Fruit fly (Drosophila melanogaster) whole organism, embryonic: ENCODE measurements around the gene Surf1.

Source experiments
- Blimp-1 ChIP-seq: fragments of 200-800 bp; sonication (Bioruptor generic); optimal IDR thresholded peaks from 3 replicates; lab custom pipeline; 2018; ENCODE audit warnings: missing biosample characterization, missing genetic modification characterization, mild to moderate bottlenecking, moderate library complexity, missing genetic modification reagents
- CG11398 ChIP-seq: fragments of 200-800 bp; sonication (Bioruptor generic); optimal IDR thresholded peaks from 2 replicates; lab custom pipeline; 2016; ENCODE audit warnings: missing biosample characterization, missing genetic modification characterization
- CG11456 ChIP-seq: fragments of 200-800 bp; sonication (Bioruptor generic); IDR thresholded peaks from 3 replicates; pipeline ENCODE4 v1.3.6; 2022; ENCODE audit warnings: missing biosample characterization, missing genetic modification characterization
- CG11560 ChIP-seq: fragments of 200-800 bp; sonication (Bioruptor generic); IDR thresholded peaks from 3 replicates; pipeline ENCODE4 v1.3.6; 2022; ENCODE audit warnings: missing biosample characterization, missing genetic modification characterization
- CG13296 ChIP-seq: fragments of 200-800 bp; sonication (Bioruptor generic); optimal IDR thresholded peaks from 3 replicates; lab custom pipeline; 2018; ENCODE audit warnings: missing biosample characterization, mild to moderate bottlenecking, missing genetic modification characterization
- CG14050 ChIP-seq: fragments of 200-800 bp; sonication (Bioruptor generic); IDR thresholded peaks from 3 replicates; pipeline ENCODE4 v1.3.6; 2022; ENCODE audit warnings: missing biosample characterization, missing genetic modification characterization
- CG16779 ChIP-seq: fragments of 200-800 bp; sonication (Bioruptor generic); IDR thresholded peaks from 2 replicates; pipeline ENCODE4 v1.3.6; 2022; ENCODE audit warnings: missing biosample characterization, missing genetic modification characterization
- CG17359 ChIP-seq: fragments of 200-800 bp; sonication (Bioruptor generic); optimal IDR thresholded peaks from 3 replicates; lab custom pipeline; 2018; ENCODE audit warnings: missing biosample characterization, mild to moderate bottlenecking, missing genetic modification characterization, moderate library complexity
- CG17361 ChIP-seq: fragments of 200-800 bp; sonication (Bioruptor generic); IDR thresholded peaks from 3 replicates; pipeline ENCODE4 v1.3.6; 2022; ENCODE audit warnings: missing biosample characterization, missing genetic modification characterization
- CG1792 ChIP-seq: fragments of 200-800 bp; sonication (Bioruptor generic); optimal IDR thresholded peaks from 2 replicates; lab custom pipeline; 2016; ENCODE audit warnings: missing biosample characterization, missing genetic modification characterization
- CG30431 ChIP-seq: fragments of 200-800 bp; sonication (Bioruptor generic); optimal IDR thresholded peaks from 2 replicates; lab custom pipeline; 2017; ENCODE audit warnings: missing biosample characterization, missing genetic modification characterization
- CG3281 ChIP-seq: fragments of 200-800 bp; sonication (Bioruptor generic); optimal IDR thresholded peaks from 3 replicates; lab custom pipeline; 2017; ENCODE audit warnings: missing biosample characterization, mild to moderate bottlenecking, missing genetic modification characterization
- CG33213 ChIP-seq: fragments of 200-800 bp; sonication (Bioruptor generic); optimal IDR thresholded peaks from 3 replicates; lab custom pipeline; 2016; ENCODE audit warnings: missing biosample characterization, missing genetic modification characterization
- CG34224 ChIP-seq: fragments of 200-800 bp; sonication (Bioruptor generic); IDR thresholded peaks from 3 replicates; pipeline ENCODE4 v1.3.6; 2022; ENCODE audit warnings: missing biosample characterization, missing genetic modification characterization; ENCODE audit not compliant: partially characterized antibody
- CG42726 ChIP-seq: fragments of 200-800 bp; sonication (Bioruptor generic); IDR thresholded peaks from 2 replicates; pipeline ENCODE4 v1.3.6; 2022; ENCODE audit warnings: missing biosample characterization, missing genetic modification characterization; ENCODE audit not compliant: partially characterized antibody
- CG43689 ChIP-seq: fragments of 200-800 bp; sonication (Bioruptor generic); IDR thresholded peaks from 2 replicates; pipeline ENCODE4 v1.3.6; 2022; ENCODE audit warnings: missing biosample characterization, missing genetic modification characterization
- CG4820 ChIP-seq: fragments of 200-800 bp; sonication (Bioruptor generic); optimal IDR thresholded peaks from 3 replicates; lab custom pipeline; 2016; ENCODE audit warnings: missing biosample characterization, missing genetic modification characterization
- CG6765 ChIP-seq: fragments of 200-800 bp; sonication (Bioruptor generic); optimal IDR thresholded peaks from 3 replicates; lab custom pipeline; 2017; ENCODE audit warnings: missing biosample characterization, mild to moderate bottlenecking, missing genetic modification characterization
- CG9727 ChIP-seq: fragments of 200-800 bp; sonication (Bioruptor generic); optimal IDR thresholded peaks from 3 replicates; lab custom pipeline; 2017; ENCODE audit warnings: missing biosample characterization, mild to moderate bottlenecking, missing genetic modification characterization
- Camta ChIP-seq: fragments of 200-800 bp; sonication (Bioruptor generic); optimal IDR thresholded peaks from 2 replicates; lab custom pipeline; 2016; ENCODE audit warnings: missing biosample characterization, missing genetic modification characterization
- Elba2 ChIP-seq: fragments of 200-800 bp; sonication (Bioruptor generic); optimal IDR thresholded peaks from 3 replicates; lab custom pipeline; 2016; ENCODE audit warnings: missing biosample characterization, missing genetic modification characterization
- Gsc ChIP-seq: fragments of 200-800 bp; sonication (Bioruptor generic); IDR thresholded peaks from 2 replicates; pipeline ENCODE4 v1.3.6; 2022; ENCODE audit warnings: missing biosample characterization, missing genetic modification characterization
- Kr ChIP-seq: fragments of 200-800 bp; sonication (Bioruptor generic); optimal IDR thresholded peaks from 2 replicates; lab custom pipeline; 2017; ENCODE audit warnings: missing biosample characterization, mild to moderate bottlenecking, missing genetic modification characterization
- Lpt ChIP-seq: fragments of >200 bp; optimal IDR thresholded peaks from 2 replicates; lab custom pipeline; 2018; ENCODE audit warnings: missing biosample characterization, missing genetic modification characterization
- MBD-R2 ChIP-seq: fragments of 200-800 bp; sonication (Bioruptor generic); IDR thresholded peaks from 2 replicates; pipeline ENCODE4 v1.3.6; 2022; ENCODE audit warnings: missing biosample characterization, missing genetic modification characterization
- Max ChIP-seq: fragments of 200-800 bp; sonication (Bioruptor generic); optimal IDR thresholded peaks from 2 replicates; lab custom pipeline; 2016; ENCODE audit warnings: missing biosample characterization, mild to moderate bottlenecking, missing genetic modification characterization
- Meics ChIP-seq: fragments of 200-800 bp; sonication (Bioruptor generic); optimal IDR thresholded peaks from 2 replicates; lab custom pipeline; 2017; ENCODE audit warnings: missing biosample characterization, mild to moderate bottlenecking, missing genetic modification characterization
- Mrtf ChIP-seq: fragments of 200-800 bp; sonication (Bioruptor generic); IDR thresholded peaks from 3 replicates; pipeline ENCODE4 v1.3.6; 2022; ENCODE audit warnings: missing biosample characterization, missing genetic modification characterization
- NFAT ChIP-seq: fragments of 200-800 bp; sonication (Bioruptor generic); IDR thresholded peaks from 2 replicates; pipeline ENCODE4 v1.3.6; 2022; ENCODE audit warnings: missing biosample characterization, missing genetic modification characterization
- NK7.1 ChIP-seq: fragments of 200-800 bp; sonication (Bioruptor generic); optimal IDR thresholded peaks from 3 replicates; lab custom pipeline; 2016; ENCODE audit warnings: missing biosample characterization, missing genetic modification characterization
- Nf-YA ChIP-seq: fragments of 200-800 bp; sonication (Bioruptor generic); IDR thresholded peaks from 2 replicates; pipeline ENCODE4 v1.3.6; 2022; ENCODE audit warnings: missing biosample characterization, missing genetic modification characterization
- Rfx ChIP-seq: fragments of 200-800 bp; sonication (Bioruptor generic); IDR thresholded peaks from 2 replicates; pipeline ENCODE4 v1.3.6; 2022; ENCODE audit warnings: missing biosample characterization, missing genetic modification characterization
- Sox100B ChIP-seq: fragments of 200-800 bp; sonication (Bioruptor generic); optimal IDR thresholded peaks from 3 replicates; lab custom pipeline; 2018; ENCODE audit warnings: missing biosample characterization, mild to moderate bottlenecking, missing genetic modification characterization
- Sry-δ ChIP-seq: fragments of 200-800 bp; sonication (Bioruptor generic); optimal IDR thresholded peaks from 2 replicates; lab custom pipeline; 2016; ENCODE audit warnings: missing biosample characterization, missing genetic modification characterization
- bsh ChIP-seq, 2 experiments: fragments of 200-800 bp; sonication (Bioruptor generic); optimal IDR thresholded peaks; 2 replicates each; lab custom pipeline; 2017 to 2018; ENCODE audit warnings: mild to moderate bottlenecking in 2 of 2, missing biosample characterization in 2 of 2, missing genetic modification characterization in 2 of 2, moderate library complexity in 1 of 2
- dati ChIP-seq: fragments of 200-800 bp; sonication (Bioruptor generic); IDR thresholded peaks from 2 replicates; pipeline ENCODE4 v1.3.6; 2022; ENCODE audit warnings: missing biosample characterization, missing genetic modification characterization
- fd64A ChIP-seq: fragments of 200-800 bp; sonication (Bioruptor generic); optimal IDR thresholded peaks from 3 replicates; lab custom pipeline; 2018; ENCODE audit warnings: missing biosample characterization, mild to moderate bottlenecking, missing genetic modification characterization
- gfzf ChIP-seq: fragments of 200-800 bp; sonication (Bioruptor generic); optimal IDR thresholded peaks from 2 replicates; lab custom pipeline; 2016; ENCODE audit warnings: missing biosample characterization, mild to moderate bottlenecking, missing genetic modification characterization, moderate library complexity
- jumu ChIP-seq: fragments of 200-800 bp; sonication (Bioruptor generic); optimal IDR thresholded peaks from 3 replicates; lab custom pipeline; 2016; ENCODE audit warnings: missing biosample characterization, missing genetic modification characterization
- kay ChIP-seq: fragments of 200-800 bp; sonication (Bioruptor generic); optimal IDR thresholded peaks from 2 replicates; lab custom pipeline; 2016; ENCODE audit warnings: missing biosample characterization, missing genetic modification characterization
- pb ChIP-seq: fragments of 200-800 bp; sonication (Bioruptor generic); optimal IDR thresholded peaks from 3 replicates; lab custom pipeline; 2016; ENCODE audit warnings: missing biosample characterization, missing genetic modification characterization
- pfk ChIP-seq: fragments of 200-800 bp; sonication (Bioruptor generic); optimal IDR thresholded peaks from 2 replicates; lab custom pipeline; 2018; ENCODE audit warnings: missing biosample characterization, mild to moderate bottlenecking, missing genetic modification characterization, moderate library complexity
- prd ChIP-seq, 3 experiments: fragments of >200 bp in 2 of 3; fragments of 200-800 bp in 1 of 3; sonication (Bioruptor generic) in 1 of 3; optimal IDR thresholded peaks in 2 of 3; IDR thresholded peaks in 1 of 3; 2 replicates in 2 of 3; 3 replicates in 1 of 3; pipeline versions ENCODE4 v1.3.6 to Lab custom; 2017 to 2022; ENCODE audit warnings: missing biosample characterization in 1 of 3, missing genetic modification characterization in 1 of 3
- pros ChIP-seq: fragments of 200-800 bp; sonication (Bioruptor generic); optimal IDR thresholded peaks from 3 replicates; lab custom pipeline; 2019; ENCODE audit warnings: missing biosample characterization, mild to moderate bottlenecking, missing genetic modification characterization, moderate library complexity
- tio ChIP-seq: fragments of 200-800 bp; sonication (Bioruptor generic); optimal IDR thresholded peaks from 2 replicates; lab custom pipeline; 2017; ENCODE audit warnings: missing biosample characterization, missing genetic modification characterization, inconsistent platforms
- tup ChIP-seq: fragments of 200-800 bp; sonication (Bioruptor generic); optimal IDR thresholded peaks from 2 replicates; lab custom pipeline; 2016; ENCODE audit warnings: missing biosample characterization, mild to moderate bottlenecking, missing genetic modification characterization, moderate library complexity
- unpg ChIP-seq: fragments of 200-800 bp; sonication (Bioruptor generic); optimal IDR thresholded peaks from 3 replicates; lab custom pipeline; 2018; ENCODE audit warnings: missing biosample characterization, mild to moderate bottlenecking, missing genetic modification characterization, moderate library complexity
- wdn ChIP-seq: fragments of 200-800 bp; sonication (Bioruptor generic); IDR thresholded peaks from 2 replicates; pipeline ENCODE4 v1.3.6; 2022; ENCODE audit warnings: missing biosample characterization, missing genetic modification characterization

Surf1 gene

DNA sequence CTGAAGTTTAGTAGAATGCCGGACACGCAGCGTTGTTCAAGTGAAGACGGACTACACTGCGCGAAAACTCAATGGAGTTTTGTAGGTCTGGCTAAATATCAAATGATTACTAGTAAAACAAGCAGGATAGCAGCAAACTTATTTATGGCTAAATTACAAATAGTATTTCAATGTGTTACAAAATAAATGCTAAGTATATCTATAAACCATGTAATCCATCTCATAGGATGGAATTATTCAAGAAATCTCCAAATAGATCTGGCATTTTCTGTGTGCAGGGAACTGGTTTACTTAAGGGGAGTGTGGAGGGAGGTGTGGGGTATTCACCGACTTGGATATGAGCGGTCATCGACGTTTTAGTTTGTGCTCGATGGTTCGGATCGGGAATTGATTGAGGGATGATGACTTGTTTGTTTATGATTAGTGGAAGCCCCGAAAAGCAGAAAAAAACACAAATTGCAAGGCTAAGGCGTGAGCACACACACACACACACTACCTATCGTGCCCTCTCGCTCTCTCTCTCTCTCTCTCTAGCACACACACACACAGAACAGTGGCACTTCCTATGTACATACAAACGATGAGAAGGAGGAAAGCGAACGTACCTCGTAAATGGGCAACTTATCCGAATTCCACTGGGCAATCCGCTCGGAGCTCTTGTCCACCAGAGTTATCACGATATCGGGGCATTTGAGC is 5.8 kb downstream of the Surf1 start (continued):
- TF ChIP-seq prd (optimal IDR thresholded peaks at IDR 0.05; lab: Kevin White, UChicago) (no peak), prd (GFP tag; IDR thresholded peaks at IDR 0.05; lab: Robert Waterston, UW) (peak; percentile 79), CG6765 (GFP tag; lab: Kevin White, UChicago) (peak; percentile 54), CG4820 (GFP tag; lab: Kevin White, UChicago) (peak; percentile 83), CG9727 (GFP tag; lab: Kevin White, UChicago) (peak; percentile 84), CG30431 (GFP tag; lab: Kevin White, UChicago) (peak; percentile 70), Meics (GFP tag; lab: Kevin White, UChicago) (peak; percentile 81), CG1792 (peak; percentile 73), jumu (GFP tag; lab: Kevin White, UChicago) (peak; percentile 75), CG11456 (peak; percentile 51; the same call in 1 of the 3 replicates), pros (GFP tag; lab: Kevin White, UChicago) (no peak), kay (GFP tag; lab: Kevin White, UChicago) (peak; percentile 66), CG3281 (GFP tag; lab: Kevin White, UChicago) (peak; percentile 73), CG13296 (GFP tag; lab: Kevin White, UChicago) (peak; percentile 71), gfzf (GFP tag; lab: Kevin White, UChicago) (no peak), CG42726 (GFP tag; lab: Robert Waterston, UW) (no peak), Camta (peak; percentile 87), CG34224 (GFP tag; lab: Robert Waterston, UW) (peak; percentile 11; the same call in 1 of the 3 replicates), CG33213 (GFP tag; lab: Kevin White, UChicago) (peak; percentile 68), CG11560 (peak; percentile 41; the same call in 1 of the 3 replicates), NK7.1 (GFP tag; lab: Kevin White, UChicago) (peak; percentile 48), Mrtf (GFP tag; lab: Robert Waterston, UW) (peak; percentile 77), pb (GFP tag; lab: Kevin White, UChicago) (peak; percentile 67), CG11398 (GFP tag; lab: Kevin White, UChicago) (peak; percentile 63), Lpt (GFP tag; lab: Kevin White, UChicago) (no peak), tup (GFP tag; lab: Kevin White, UChicago) (peak; percentile 19), fd64A (GFP tag; lab: Kevin White, UChicago) (peak; percentile 61), CG16779 (GFP tag; lab: Robert Waterston, UW) (0 out of 2 replicates have a peak, but pooled peaks have one; percentile 46), Blimp-1 (GFP tag; lab: Kevin White, UChicago) (peak; percentile 82), Kr (no peak), bsh (GFP tag; optimal IDR thresholded peaks at IDR 0.05; lab: Kevin White, UChicago) (peak; percentile 61 to 91), CG17361 (peak; percentile 80), pfk (GFP tag; lab: Kevin White, UChicago) (no peak), Rfx (GFP tag; lab: Robert Waterston, UW) (peak; percentile 78), CG43689 (GFP tag; lab: Robert Waterston, UW) (0 out of 2 replicates have a peak, but pooled peaks have one; percentile 30), CG14050 (GFP tag; lab: Robert Waterston, UW) (peak; percentile 66; the same call in 2 of the 3 replicates), CG17359 (peak; percentile 84), tio (GFP tag; lab: Kevin White, UChicago) (peak; percentile 79), unpg (peak; percentile 91), wdn (GFP tag; lab: Robert Waterston, UW) (peak; percentile 50), Elba2 (GFP tag; lab: Kevin White, UChicago) (no peak), Sry-δ (peak; percentile 32), Max (GFP tag; lab: Kevin White, UChicago) (peak; percentile 59), dati (peak; percentile 44; the same call in 1 of the 2 replicates), Gsc (GFP tag; lab: Robert Waterston, UW) (no peak), NFAT (GFP tag; lab: Robert Waterston, UW) (0 out of 2 replicates have a peak, but pooled peaks have one; percentile 37), Nf-YA (peak; percentile 38; the same call in 1 of the 2 replicates), MBD-R2 (GFP tag; lab: Robert Waterston, UW) (peak; percentile 46; the same call in 1 of the 2 replicates), Sox100B (GFP tag; lab: Kevin White, UChicago) (peak; percentile 74)
